Worm (Caenorhabditis elegans) whole organism, mixed stage, embryonic: ENCODE measurements around the gene ZK418.5.

ENCODE experiments used
- M03D4.4 ChIP-seq: sonication (generic microtip); optimal IDR thresholded peaks from 2 replicates; lab custom pipeline; 2017; ENCODE audit warnings: mild to moderate bottlenecking, missing genetic modification characterization, missing compliant biosample characterization
- bed-3 ChIP-seq: fragments of 200-800 bp; sonication (Bioruptor generic); optimal IDR thresholded peaks from 3 replicates; lab custom pipeline; 2018; ENCODE audit warnings: mild to moderate bottlenecking, missing genetic modification characterization, moderate library complexity, missing compliant biosample characterization
- blmp-1 ChIP-seq: fragments of 150-350 bp; optimal IDR thresholded peaks from 2 replicates; lab custom pipeline; 2014; ENCODE audit warnings: missing biosample characterization, missing genetic modification characterization
- ceh-39 ChIP-seq: fragments of 150-350 bp; optimal IDR thresholded peaks from 2 replicates; lab custom pipeline; 2014; ENCODE audit warnings: missing biosample characterization, missing genetic modification characterization
- ceh-43 ChIP-seq: fragments of 200-800 bp; sonication (Bioruptor generic); optimal IDR thresholded peaks from 2 replicates; lab custom pipeline; 2018; ENCODE audit warnings: mild to moderate bottlenecking, missing genetic modification characterization, moderate library complexity, missing compliant biosample characterization
- ceh-83 ChIP-seq: fragments of 200-800 bp; sonication (Bioruptor generic); optimal IDR thresholded peaks from 2 replicates; lab custom pipeline; 2018; ENCODE audit warnings: mild to moderate bottlenecking, missing genetic modification characterization, missing compliant biosample characterization
- ces-1 ChIP-seq: fragments of 150-350 bp; optimal IDR thresholded peaks from 2 replicates; lab custom pipeline; 2014; ENCODE audit warnings: missing biosample characterization, missing genetic modification reagents, missing genetic modification characterization
- cnd-1 ChIP-seq: fragments of 200-800 bp; sonication (Bioruptor generic); optimal IDR thresholded peaks from 2 replicates; lab custom pipeline; 2018; ENCODE audit warnings: mild to moderate bottlenecking, missing genetic modification characterization, missing compliant biosample characterization
- drap-1 ChIP-seq: fragments of 200-800 bp; sonication (Bioruptor generic); optimal IDR thresholded peaks from 3 replicates; lab custom pipeline; 2018; ENCODE audit warnings: mild to moderate bottlenecking, missing genetic modification characterization, missing compliant biosample characterization
- flh-1 ChIP-seq: fragments of 200-800 bp; sonication (Bioruptor generic); optimal IDR thresholded peaks from 2 replicates; lab custom pipeline; 2018; ENCODE audit warnings: mild to moderate bottlenecking, missing genetic modification characterization, moderate library complexity, missing compliant biosample characterization
- ham-2 ChIP-seq: fragments of 200-800 bp; sonication (Bioruptor generic); optimal IDR thresholded peaks from 2 replicates; lab custom pipeline; 2018; ENCODE audit warnings: mild to moderate bottlenecking, missing genetic modification characterization, missing compliant biosample characterization
- hlh-1 ChIP-seq: fragments of 150-350 bp; optimal IDR thresholded peaks from 2 replicates; lab custom pipeline; 2014; ENCODE audit warnings: missing biosample characterization, missing genetic modification reagents, missing genetic modification characterization
- lin-13 ChIP-seq: fragments of 150-350 bp; optimal IDR thresholded peaks from 2 replicates; lab custom pipeline; 2014; ENCODE audit warnings: missing biosample characterization, missing genetic modification characterization
- lin-32 ChIP-seq: fragments of 200-800 bp; sonication (Bioruptor generic); optimal IDR thresholded peaks from 2 replicates; lab custom pipeline; 2018; ENCODE audit warnings: mild to moderate bottlenecking, missing genetic modification characterization, missing compliant biosample characterization
- lsy-2 ChIP-seq: fragments of 150-350 bp; optimal IDR thresholded peaks from 2 replicates; lab custom pipeline; 2014; ENCODE audit warnings: missing biosample characterization, missing genetic modification characterization
- mab-5 ChIP-seq: fragments of 150-350 bp; optimal IDR thresholded peaks from 2 replicates; lab custom pipeline; 2014; ENCODE audit warnings: missing biosample characterization, missing genetic modification characterization
- mep-1 ChIP-seq: fragments of 150-350 bp; optimal IDR thresholded peaks from 2 replicates; lab custom pipeline; 2017; ENCODE audit warnings: missing biosample characterization, missing genetic modification reagents, missing genetic modification characterization, inconsistent platforms
- mls-2 ChIP-seq: sonication (generic microtip); optimal IDR thresholded peaks from 2 replicates; lab custom pipeline; 2016; ENCODE audit warnings: mild to moderate bottlenecking, missing genetic modification characterization, moderate library complexity, missing compliant biosample characterization
- nhr-12 ChIP-seq: fragments of 150-350 bp; optimal IDR thresholded peaks from 2 replicates; lab custom pipeline; 2014; ENCODE audit warnings: missing biosample characterization, missing genetic modification characterization
- nhr-2 ChIP-seq: fragments of 150-350 bp; optimal IDR thresholded peaks from 2 replicates; lab custom pipeline; 2014; ENCODE audit warnings: missing biosample characterization, missing genetic modification characterization
- nhr-28 ChIP-seq: fragments of 150-350 bp; optimal IDR thresholded peaks from 2 replicates; lab custom pipeline; 2014; ENCODE audit warnings: missing biosample characterization, missing genetic modification characterization
- nhr-76 ChIP-seq: sonication (generic microtip); optimal IDR thresholded peaks from 2 replicates; lab custom pipeline; 2017; ENCODE audit warnings: missing biosample characterization, missing genetic modification characterization
- sem-2 ChIP-seq: fragments of 200-800 bp; sonication (Bioruptor generic); optimal IDR thresholded peaks from 2 replicates; lab custom pipeline; 2018; ENCODE audit warnings: mild to moderate bottlenecking, missing genetic modification characterization, missing compliant biosample characterization
- snpc-4 ChIP-seq: fragments of 150-350 bp; optimal IDR thresholded peaks from 2 replicates; lab custom pipeline; 2014; ENCODE audit warnings: missing biosample characterization, missing genetic modification characterization
- sptf-1 ChIP-seq: sonication (generic microtip); optimal IDR thresholded peaks from 2 replicates; lab custom pipeline; 2017; ENCODE audit warnings: mild to moderate bottlenecking, missing genetic modification characterization, moderate library complexity, missing compliant biosample characterization
- tbx-8 ChIP-seq: fragments of 200-800 bp; sonication (Bioruptor generic); optimal IDR thresholded peaks from 2 replicates; lab custom pipeline; 2018; ENCODE audit warnings: mild to moderate bottlenecking, missing genetic modification characterization, moderate library complexity, missing compliant biosample characterization
- unc-120 ChIP-seq: sonication (generic microtip); optimal IDR thresholded peaks from 2 replicates; lab custom pipeline; 2017; ENCODE audit warnings: missing genetic modification characterization, missing compliant biosample characterization; ENCODE audit not compliant: poor library complexity, severe bottlenecking
- unc-39 ChIP-seq: fragments of 150-350 bp; optimal IDR thresholded peaks from 2 replicates; lab custom pipeline; 2014; ENCODE audit warnings: missing biosample characterization, missing genetic modification characterization
- unc-62 ChIP-seq: fragments of 150-350 bp; optimal IDR thresholded peaks from 2 replicates; lab custom pipeline; 2014; ENCODE audit warnings: missing biosample characterization, missing genetic modification reagents, missing genetic modification characterization
- ztf-11 ChIP-seq: fragments of 150-350 bp; optimal IDR thresholded peaks from 2 replicates; lab custom pipeline; 2014; ENCODE audit warnings: missing biosample characterization, missing genetic modification characterization

The ZK418.5 gene

DNA sequence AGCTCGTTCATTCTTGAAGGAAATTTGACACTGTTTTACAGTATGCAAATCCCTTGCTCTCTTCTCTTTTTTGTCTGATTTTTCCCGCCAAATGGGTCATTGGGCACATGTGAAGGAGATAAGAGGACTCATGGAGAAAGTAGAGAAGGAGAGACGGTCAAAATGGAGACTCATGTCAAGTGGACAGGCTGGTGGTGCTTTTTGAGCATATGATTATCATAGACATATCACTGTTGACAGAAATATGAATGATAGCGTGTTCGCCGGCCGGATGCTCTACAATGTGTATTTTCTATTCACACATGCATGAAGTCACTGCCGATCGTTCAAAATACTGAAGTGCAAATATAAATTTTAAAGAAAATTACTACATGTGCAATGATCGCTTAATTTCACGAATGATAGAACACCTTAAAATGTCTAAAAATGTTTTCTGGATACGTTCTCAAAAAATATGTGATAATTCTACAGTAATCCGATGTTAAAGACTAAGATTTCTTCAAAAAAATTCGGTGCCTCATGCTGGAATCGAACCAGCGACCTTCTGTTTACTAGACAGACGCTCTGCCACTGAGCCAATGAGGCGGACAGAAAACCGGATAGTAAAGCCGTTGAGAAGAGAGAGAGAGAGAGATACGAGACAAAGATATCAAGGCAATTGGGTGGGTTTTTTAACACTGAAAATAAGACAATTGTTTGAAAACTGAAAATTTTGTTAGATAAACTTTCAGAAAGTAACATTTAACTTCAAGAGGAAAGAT lies 43.4 kb downstream of the ZK418.5 start:
- TF ChIP-seq unc-62 = no peak
- TF ChIP-seq mep-1 = no peak
- peak; percentile 38 for TF ChIP-seq ceh-43 (GFP tag; lab: Kevin White, UChicago)
- peak; percentile 71 for TF ChIP-seq ceh-83 (GFP tag; lab: Kevin White, UChicago)
- peak; percentile 45 for TF ChIP-seq unc-120
- TF ChIP-seq ces-1 (GFP tag; lab: Kevin White, UChicago) = no peak
- no peak for TF ChIP-seq ceh-39
- no peak for TF ChIP-seq lin-32 (GFP tag; lab: Kevin White, UChicago)
- TF ChIP-seq sptf-1 (tag; lab: Kevin White, UChicago) = peak; percentile 75
- peak; percentile 71 for TF ChIP-seq M03D4.4
- peak; percentile 34 for TF ChIP-seq drap-1 (GFP tag; lab: Kevin White, UChicago)
- TF ChIP-seq mab-5 (tag; lab: Kevin White, UChicago) = no peak
- TF ChIP-seq bed-3 (GFP tag; lab: Kevin White, UChicago) = peak; percentile 33
- TF ChIP-seq cnd-1 (tag; lab: Kevin White, UChicago) = peak; percentile 75
- peak; percentile 61 for TF ChIP-seq sem-2 (GFP tag; lab: Kevin White, UChicago)
- TF ChIP-seq mls-2 (tag; lab: Kevin White, UChicago) = peak; percentile 49
- TF ChIP-seq unc-39 (tag; lab: Kevin White, UChicago) = no peak
- peak; percentile 10 for TF ChIP-seq lsy-2 (tag; lab: Kevin White, UChicago)

DNA sequence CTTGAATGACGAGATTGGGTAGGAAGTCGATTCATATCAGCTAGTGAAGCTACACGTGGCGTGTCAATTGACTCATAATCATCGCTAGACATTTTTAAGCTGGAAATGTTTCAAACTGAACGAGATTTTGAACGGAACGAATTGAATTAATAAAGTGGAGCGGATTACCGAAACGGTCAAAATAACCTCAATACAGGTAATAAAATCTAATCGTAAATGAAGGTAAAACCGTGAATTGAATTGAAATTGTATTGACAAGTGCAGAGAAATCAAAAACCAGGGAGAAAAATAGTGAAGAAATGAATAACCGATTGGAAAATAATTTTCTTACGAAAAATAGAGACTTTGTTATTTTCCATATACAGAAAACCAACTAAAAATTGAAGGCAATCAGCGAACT lies 44.5 kb downstream of the ZK418.5 start, which contains the start of gene cyk-1:
Gene cyk-1, minus strand, starts transcription at position 101 of the 400 bp plus-strand sequence.
- no peak for TF ChIP-seq blmp-1 (tag; lab: Kevin White, UChicago)
- no peak for TF ChIP-seq mls-2 (tag; lab: Kevin White, UChicago)
- TF ChIP-seq nhr-12 = no peak
- no peak for TF ChIP-seq mab-5 (tag; lab: Kevin White, UChicago)
- no peak for TF ChIP-seq nhr-28 (tag; lab: Kevin White, UChicago)
- TF ChIP-seq hlh-1 (tag; lab: Kevin White, UChicago) = no peak
- no peak for TF ChIP-seq lsy-2 (tag; lab: Kevin White, UChicago)
- no peak for TF ChIP-seq ham-2
- no peak for TF ChIP-seq snpc-4 (tag; lab: Kevin White, UChicago)
- no peak for TF ChIP-seq nhr-2 (tag; lab: Kevin White, UChicago)
- no peak for TF ChIP-seq sptf-1 (tag; lab: Kevin White, UChicago)
- no peak for TF ChIP-seq ceh-83 (GFP tag; lab: Kevin White, UChicago)
- TF ChIP-seq unc-62 = no peak
- no peak for TF ChIP-seq bed-3 (GFP tag; lab: Kevin White, UChicago)

DNA sequence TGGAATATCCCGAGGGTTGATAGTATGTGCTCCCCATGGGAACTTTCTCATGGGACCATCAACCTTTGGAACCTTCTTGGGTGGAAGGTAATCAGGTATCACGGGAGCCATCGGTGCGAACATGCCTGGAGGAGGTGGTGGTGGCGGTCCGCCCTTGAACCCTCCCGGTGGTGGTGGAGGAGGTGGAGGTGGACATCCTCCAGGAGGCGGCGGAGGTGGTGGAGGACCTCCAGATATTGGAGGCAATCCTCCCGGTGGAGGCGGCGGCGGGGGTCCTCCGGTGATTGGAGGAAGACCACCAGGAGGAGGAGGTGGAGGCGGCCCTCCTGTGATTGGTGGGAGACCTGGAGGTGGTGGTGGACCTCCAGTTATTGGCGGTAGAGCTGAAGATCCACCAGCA lies 47.8 kb downstream of the ZK418.5 start:
- no peak for TF ChIP-seq nhr-2 (tag; lab: Kevin White, UChicago)
- TF ChIP-seq nhr-76 (tag; lab: Kevin White, UChicago) = no peak
- TF ChIP-seq lin-13 (tag; lab: Kevin White, UChicago) = no peak
- no peak for TF ChIP-seq mab-5 (tag; lab: Kevin White, UChicago)
- TF ChIP-seq flh-1 (GFP tag; lab: Kevin White, UChicago) = no peak
- no peak for TF ChIP-seq ceh-43 (GFP tag; lab: Kevin White, UChicago)
- no peak for TF ChIP-seq tbx-8 (GFP tag; lab: Kevin White, UChicago)
- TF ChIP-seq nhr-28 (tag; lab: Kevin White, UChicago) = no peak
- no peak for TF ChIP-seq ztf-11
